Worm (Caenorhabditis elegans) whole organism, young adult: ENCODE results near the gene C55A6.7.

Experiments used
- B0035.1 ChIP-seq: sonication (generic microtip); optimal IDR thresholded peaks from 2 replicates; lab custom pipeline; 2016; ENCODE audit warnings: missing genetic modification characterization, mild to moderate bottlenecking, missing compliant biosample characterization, missing genotype, missing genetic modification reagents
- C06A6.2 ChIP-seq: fragments of 200-800 bp; sonication (Bioruptor generic); conservative IDR thresholded peaks from 2 replicates; pipeline ENCODE4 v1.3.6; 2022; ENCODE audit warnings: missing genetic modification characterization, missing compliant biosample characterization
- C17E4.6 ChIP-seq: fragments of 200-800 bp; sonication (Bioruptor generic); IDR thresholded peaks from 2 replicates; pipeline ENCODE4 v1.3.6; 2022; ENCODE audit warnings: missing genetic modification reagents, missing genetic modification characterization, missing compliant biosample characterization
- F33H1.4 ChIP-seq: fragments of 200-800 bp; sonication (Bioruptor generic); IDR thresholded peaks from 2 replicates; pipeline ENCODE4 v1.3.6; 2022; ENCODE audit warnings: missing genetic modification reagents, missing genetic modification characterization, missing compliant biosample characterization
- F52B5.7 ChIP-seq: sonication (generic microtip); optimal IDR thresholded peaks from 2 replicates; lab custom pipeline; 2016; ENCODE audit warnings: mild to moderate bottlenecking, missing genetic modification characterization, missing compliant biosample characterization
- F57A8.1 ChIP-seq: fragments of 200-800 bp; sonication (Bioruptor generic); optimal IDR thresholded peaks from 2 replicates; lab custom pipeline; 2018; ENCODE audit warnings: mild to moderate bottlenecking, missing genetic modification characterization, moderate library complexity, missing compliant biosample characterization
- T26A5.8 ChIP-seq: sonication (generic microtip); optimal IDR thresholded peaks from 2 replicates; lab custom pipeline; 2016; ENCODE audit warnings: missing genetic modification characterization, missing compliant biosample characterization
- Y56A3A.18 ChIP-seq: fragments of 200-800 bp; sonication (Bioruptor generic); IDR thresholded peaks from 2 replicates; pipeline ENCODE4 v1.3.6; 2022; ENCODE audit warnings: missing genetic modification reagents, missing genetic modification characterization, missing compliant biosample characterization
- Y67H2A.10 ChIP-seq: fragments of 200-800 bp; sonication (Bioruptor generic); conservative IDR thresholded peaks from 2 replicates; pipeline ENCODE4 v1.3.6; 2022; ENCODE audit warnings: missing genetic modification reagents, missing genetic modification characterization, missing compliant biosample characterization
- Y95B8A.8 ChIP-seq: fragments of 200-800 bp; sonication (Bioruptor generic); IDR thresholded peaks from 2 replicates; pipeline ENCODE4 v1.3.6; 2022; ENCODE audit warnings: missing genetic modification reagents, missing genetic modification characterization, missing compliant biosample characterization
- ZK185.1 ChIP-seq: sonication (generic microtip); optimal IDR thresholded peaks from 2 replicates; lab custom pipeline; 2016; ENCODE audit warnings: mild to moderate bottlenecking, missing genetic modification characterization, missing compliant biosample characterization; ENCODE audit not compliant: poor library complexity, severe bottlenecking
- attf-6 ChIP-seq: fragments of 200-800 bp; sonication (Bioruptor generic); IDR thresholded peaks from 2 replicates; pipeline ENCODE4 v1.3.6; 2022; ENCODE audit warnings: missing genetic modification reagents, missing genetic modification characterization, missing compliant biosample characterization
- ceh-91 ChIP-seq: fragments of 200-800 bp; sonication (Bioruptor generic); IDR thresholded peaks from 2 replicates; pipeline ENCODE4 v1.3.6; 2022; ENCODE audit warnings: missing genetic modification reagents, missing genetic modification characterization, missing compliant biosample characterization
- chd-7 ChIP-seq: sonication (generic microtip); optimal IDR thresholded peaks from 2 replicates; lab custom pipeline; 2016; ENCODE audit warnings: mild to moderate bottlenecking, missing genetic modification characterization, moderate library complexity, missing compliant biosample characterization
- dpl-1 ChIP-seq: fragments of 150-350 bp; optimal IDR thresholded peaks from 2 replicates; lab custom pipeline; 2014; ENCODE audit warnings: missing biosample characterization, missing genetic modification reagents, missing genetic modification characterization
- efl-1 ChIP-seq: fragments of 150-350 bp; optimal IDR thresholded peaks from 2 replicates; lab custom pipeline; 2014; ENCODE audit warnings: missing biosample characterization, missing genetic modification reagents, missing genetic modification characterization
- egl-18 ChIP-seq: fragments of 200-800 bp; sonication (Bioruptor generic); IDR thresholded peaks from 2 replicates; pipeline ENCODE4 v1.3.6; 2022; ENCODE audit warnings: missing genetic modification reagents, missing genetic modification characterization, missing compliant biosample characterization
- egrh-3 ChIP-seq: fragments of 200-800 bp; sonication (Bioruptor generic); IDR thresholded peaks from 2 replicates; pipeline ENCODE4 v1.3.6; 2022; ENCODE audit warnings: missing genetic modification reagents, missing genetic modification characterization, missing compliant biosample characterization
- ekl-4 ChIP-seq: fragments of 200-800 bp; sonication (Bioruptor generic); IDR thresholded peaks from 2 replicates; pipeline ENCODE4 v1.3.6; 2022; ENCODE audit warnings: missing genetic modification reagents, missing genetic modification characterization, missing compliant biosample characterization
- ets-4 ChIP-seq: fragments of 200-800 bp; sonication (Bioruptor generic); optimal IDR thresholded peaks from 2 replicates; lab custom pipeline; 2018; ENCODE audit warnings: mild to moderate bottlenecking, missing genetic modification characterization, missing compliant biosample characterization
- fkh-3 ChIP-seq: sonication (generic microtip); optimal IDR thresholded peaks from 2 replicates; lab custom pipeline; 2016; ENCODE audit warnings: mild to moderate bottlenecking, missing genetic modification characterization, missing compliant biosample characterization
- hlh-12 ChIP-seq: sonication (generic microtip); optimal IDR thresholded peaks from 2 replicates; lab custom pipeline; 2016; ENCODE audit warnings: missing genetic modification characterization, missing compliant biosample characterization
- hlh-26 ChIP-seq: fragments of 200-800 bp; sonication (Bioruptor generic); conservative IDR thresholded peaks from 2 replicates; pipeline ENCODE4 v1.3.6; 2022; ENCODE audit warnings: missing genetic modification reagents, missing genetic modification characterization, missing compliant biosample characterization
- hrde-1 ChIP-seq: sonication (generic microtip); optimal IDR thresholded peaks from 2 replicates; lab custom pipeline; 2016; ENCODE audit warnings: missing genetic modification characterization, mild to moderate bottlenecking, missing compliant biosample characterization, moderate library complexity, missing genotype, missing genetic modification reagents, borderline replicate concordance
- lin-26 ChIP-seq: fragments of 200-800 bp; sonication (Bioruptor generic); IDR thresholded peaks from 2 replicates; pipeline ENCODE4 v1.3.6; 2022; ENCODE audit warnings: missing genetic modification reagents, missing genetic modification characterization, missing compliant biosample characterization
- lir-1 ChIP-seq: fragments of 200-800 bp; sonication (Bioruptor generic); conservative IDR thresholded peaks from 2 replicates; pipeline ENCODE4 v1.3.6; 2022; ENCODE audit warnings: missing genetic modification reagents, missing genetic modification characterization, missing compliant biosample characterization
- lsl-1 ChIP-seq: fragments of 200-800 bp; sonication (Bioruptor generic); optimal IDR thresholded peaks from 2 replicates; lab custom pipeline; 2018; ENCODE audit warnings: mild to moderate bottlenecking, missing genetic modification characterization, moderate library complexity, missing compliant biosample characterization
- madf-10 ChIP-seq: sonication (generic microtip); optimal IDR thresholded peaks from 2 replicates; lab custom pipeline; 2016; ENCODE audit warnings: mild to moderate bottlenecking, missing genetic modification characterization, missing compliant biosample characterization
- madf-6 ChIP-seq: fragments of 200-800 bp; sonication (Bioruptor generic); IDR thresholded peaks from 2 replicates; pipeline ENCODE4 v1.3.6; 2022; ENCODE audit warnings: missing genetic modification reagents, missing genetic modification characterization, missing compliant biosample characterization
- nhr-27 ChIP-seq: fragments of 200-800 bp; sonication (Bioruptor generic); optimal IDR thresholded peaks from 2 replicates; lab custom pipeline; 2018; ENCODE audit warnings: mild to moderate bottlenecking, missing genetic modification characterization, moderate library complexity, missing compliant biosample characterization
- pbrm-1 ChIP-seq: fragments of 200-800 bp; sonication (Bioruptor generic); IDR thresholded peaks from 2 replicates; pipeline ENCODE4 v1.3.6; 2022; ENCODE audit warnings: missing genetic modification reagents, missing genetic modification characterization, missing compliant biosample characterization
- pha-4 ChIP-seq: fragments of 150-350 bp; sonication (generic microtip); optimal IDR thresholded peaks from 2 replicates; lab custom pipeline; 2014; ENCODE audit warnings: missing biosample characterization, missing genetic modification reagents, missing genetic modification characterization
- rcor-1 ChIP-seq: fragments of 200-800 bp; sonication (Bioruptor generic); IDR thresholded peaks from 2 replicates; pipeline ENCODE4 v1.3.6; 2022; ENCODE audit warnings: missing genetic modification reagents, missing genetic modification characterization, missing compliant biosample characterization
- sdz-38 ChIP-seq: sonication (generic microtip); optimal IDR thresholded peaks from 2 replicates; lab custom pipeline; 2016; ENCODE audit warnings: missing genotype, missing genetic modification characterization, missing compliant biosample characterization
- snpc-4 ChIP-seq, 5 experiments: fragments of 150-350 bp in 1 of 5; sonication (generic microtip) in 4 of 5; optimal IDR thresholded peaks; 2 replicates each; lab custom pipeline; 2014 to 2018; ENCODE audit warnings: missing genetic modification characterization in 5 of 5, missing biosample characterization in 3 of 5, antibody characterized with exemption in 2 of 5, mild to moderate bottlenecking in 2 of 5, missing compliant biosample characterization in 2 of 5, missing genotype in 2 of 5, moderate library complexity in 2 of 5, missing genetic modification reagents in 1 of 5
- somi-1 ChIP-seq: fragments of 200-800 bp; sonication (Bioruptor generic); optimal IDR thresholded peaks from 2 replicates; lab custom pipeline; 2018; ENCODE audit warnings: mild to moderate bottlenecking, missing genetic modification characterization, missing compliant biosample characterization
- xnd-1 ChIP-seq: sonication (generic microtip); optimal IDR thresholded peaks from 2 replicates; lab custom pipeline; 2016; ENCODE audit warnings: missing genotype, missing genetic modification reagents, missing genetic modification characterization, missing compliant biosample characterization
- zfh-2 ChIP-seq: fragments of 200-800 bp; sonication (Bioruptor generic); conservative IDR thresholded peaks from 2 replicates; pipeline ENCODE4 v1.3.6; 2022; ENCODE audit warnings: missing genetic modification reagents, missing genetic modification characterization, missing compliant biosample characterization
- zim-3 ChIP-seq: sonication (generic microtip); optimal IDR thresholded peaks from 2 replicates; lab custom pipeline; 2017; ENCODE audit warnings: mild to moderate bottlenecking, missing genetic modification characterization, moderate library complexity, missing compliant biosample characterization
- ztf-18 ChIP-seq: sonication (generic microtip); optimal IDR thresholded peaks from 2 replicates; lab custom pipeline; 2016; ENCODE audit warnings: missing genotype, mild to moderate bottlenecking, missing genetic modification characterization, missing compliant biosample characterization
- ztf-22 ChIP-seq: fragments of 200-800 bp; sonication (Bioruptor generic); optimal IDR thresholded peaks from 2 replicates; lab custom pipeline; 2018; ENCODE audit warnings: mild to moderate bottlenecking, missing genetic modification characterization, moderate library complexity, missing compliant biosample characterization
- ztf-25 ChIP-seq: fragments of 200-800 bp; sonication (Bioruptor generic); IDR thresholded peaks from 2 replicates; pipeline ENCODE4 v1.3.6; 2022; ENCODE audit warnings: missing genetic modification reagents, missing genetic modification characterization, missing compliant biosample characterization
- ztf-26 ChIP-seq: sonication (generic microtip); optimal IDR thresholded peaks from 2 replicates; lab custom pipeline; 2017; ENCODE audit warnings: missing genetic modification characterization, missing compliant biosample characterization
- ztf-6 ChIP-seq: fragments of 200-800 bp; sonication (Bioruptor generic); IDR thresholded peaks from 2 replicates; pipeline ENCODE4 v1.3.6; 2022; ENCODE audit warnings: missing genetic modification reagents, missing genetic modification characterization, missing compliant biosample characterization

The C55A6.7 gene

DNA sequence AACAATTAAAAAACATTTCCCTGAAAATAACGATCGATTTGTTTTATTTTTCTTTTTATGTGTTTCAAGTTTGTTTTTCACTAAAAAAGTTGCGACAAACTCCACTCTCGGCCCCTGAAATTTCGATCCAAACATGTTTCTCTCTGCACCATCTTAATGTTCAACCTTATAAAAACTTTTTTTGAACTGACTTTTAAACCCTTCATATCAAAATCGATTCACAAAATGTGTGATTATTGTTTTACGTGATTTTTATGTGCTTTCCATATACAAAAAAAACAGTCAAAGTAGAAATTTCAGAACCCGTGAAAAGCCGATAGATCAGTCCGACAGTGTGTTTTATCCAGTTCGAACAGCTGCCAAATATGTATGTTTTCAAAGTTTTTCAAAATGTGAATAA is 7.2 kb upstream of the C55A6.7 start, which contains the start of gene ccch-1:
ccch-1 (plus strand) TSS at position 301 of the 400 bp plus-strand sequence.
- TF ChIP-seq ZK185.1, result no peak
- no peak for TF ChIP-seq pha-4 (tag; lab: Kevin White, UChicago)
- TF ChIP-seq lin-26 (GFP tag; lab: Robert Waterston, UW), result no peak
- TF ChIP-seq attf-6 (GFP tag; lab: Robert Waterston, UW), result no peak
- TF ChIP-seq ztf-25 (GFP tag; lab: Robert Waterston, UW), result no peak
- no peak for TF ChIP-seq somi-1 (GFP tag; lab: Kevin White, UChicago)
- TF ChIP-seq F57A8.1 (GFP tag; lab: Kevin White, UChicago), result no peak
- no peak for TF ChIP-seq hlh-26
- TF ChIP-seq zim-3 (tag; lab: Kevin White, UChicago), result no peak
- TF ChIP-seq C17E4.6, result no peak
- no peak for TF ChIP-seq ztf-22 (GFP tag; lab: Kevin White, UChicago)
- no peak for TF ChIP-seq egl-18 (GFP tag; lab: Robert Waterston, UW)
- TF ChIP-seq lir-1 (GFP tag; lab: Robert Waterston, UW), result no peak
- no peak for TF ChIP-seq fkh-3 (tag; lab: Kevin White, UChicago)
- no peak for TF ChIP-seq B0035.1 (tag; lab: Kevin White, UChicago)
- TF ChIP-seq Y56A3A.18, result no peak
- no peak for TF ChIP-seq madf-6 (GFP tag; lab: Robert Waterston, UW)
- no peak for TF ChIP-seq ceh-91 (GFP tag; lab: Robert Waterston, UW)
- TF ChIP-seq, all 124 proteins: peak for 0

DNA sequence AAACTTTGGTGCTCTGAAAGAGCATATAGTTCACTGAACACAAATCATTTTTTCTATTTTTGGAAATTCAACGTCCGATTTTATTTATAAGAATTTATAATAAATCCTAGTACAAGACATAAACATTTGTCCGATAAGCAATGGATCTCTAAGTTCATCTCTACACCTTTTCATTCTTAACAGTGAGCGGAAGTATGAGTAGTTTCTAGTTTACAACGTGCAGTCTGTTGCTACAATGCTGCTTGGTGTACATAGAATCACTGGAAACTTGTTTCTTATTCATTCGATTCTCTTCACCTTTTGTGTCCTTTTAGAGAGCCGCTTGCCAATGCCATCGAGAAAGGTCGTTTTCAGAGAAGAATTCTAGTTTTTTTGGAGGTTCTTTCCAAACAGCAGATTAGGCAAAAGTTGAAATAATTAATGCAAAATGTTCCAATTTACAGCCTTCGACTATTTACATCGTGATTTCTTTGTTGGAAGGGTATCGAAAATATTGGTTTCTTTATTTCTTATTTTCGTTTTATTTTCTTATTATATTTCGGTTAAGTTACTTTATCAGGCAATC is 6.7 kb upstream of the C55A6.7 start:
- no peak for TF ChIP-seq egrh-3

DNA sequence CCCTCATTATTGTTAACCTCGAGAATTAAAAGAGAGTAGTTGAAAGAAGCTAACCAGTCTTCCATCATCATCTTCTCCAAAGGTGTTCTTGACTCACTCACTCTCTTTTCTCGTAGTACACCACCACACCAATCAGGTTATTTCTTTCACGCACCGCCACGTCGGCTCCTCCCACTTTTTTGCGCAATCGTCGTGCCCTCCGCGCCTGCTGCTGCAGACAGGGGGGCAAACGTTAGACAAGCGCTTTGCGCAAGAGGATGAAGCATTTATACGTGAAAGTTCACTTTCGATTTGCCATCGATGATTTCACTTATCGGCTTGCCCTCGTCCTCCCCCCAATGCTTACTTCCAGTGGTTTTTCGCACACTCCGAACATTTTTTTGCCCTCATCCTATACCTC is 5.0 kb upstream of the C55A6.7 start:
- TF ChIP-seq snpc-4 (GFP tag; optimal IDR thresholded peaks at IDR 0.05; lab: Kevin White, UChicago) (no peak), snpc-4 (tag; optimal IDR thresholded peaks at IDR 0.05; lab: Kevin White, UChicago) (no peak), dpl-1 (GFP tag; lab: Kevin White, UChicago) (no peak), hlh-12 (no peak), ztf-18 (tag; lab: Kevin White, UChicago) (no peak), ztf-26 (tag; lab: Kevin White, UChicago) (no peak), T26A5.8 (tag; lab: Kevin White, UChicago) (no peak), rcor-1 (GFP tag; lab: Robert Waterston, UW) (no peak), zfh-2 (peak; percentile 69)

DNA sequence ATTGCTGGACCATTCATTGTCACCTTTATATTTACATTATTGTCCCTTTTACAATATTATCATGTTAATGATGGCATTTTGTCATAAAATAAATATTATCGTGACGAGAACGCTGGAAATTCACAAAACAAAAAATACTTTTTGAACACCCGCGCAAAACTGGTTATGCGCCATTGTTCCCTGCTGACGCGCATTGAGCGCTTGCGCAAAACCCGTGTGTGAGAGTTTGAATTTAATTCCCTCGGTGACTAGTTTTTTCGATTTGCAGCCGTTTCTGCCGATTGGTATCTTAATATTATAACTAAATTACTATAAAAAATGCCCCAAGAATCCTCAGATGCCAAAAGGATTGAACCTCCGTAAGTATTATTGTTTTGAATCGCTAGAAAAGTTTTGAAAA is 1.1 kb upstream of the C55A6.7 start, which contains the start of gene pafo-1:
pafo-1 (plus strand) TSS at position 256 of the 400 bp plus-strand sequence.
- TF ChIP-seq nhr-27, result no peak
- peak; percentile 90 for TF ChIP-seq efl-1 (GFP tag; lab: Kevin White, UChicago)
- peak; percentile 99 for TF ChIP-seq ztf-18 (tag; lab: Kevin White, UChicago)
- TF ChIP-seq ets-4 (GFP tag; lab: Kevin White, UChicago), result no peak
- TF ChIP-seq lin-26 (GFP tag; lab: Robert Waterston, UW), result no peak
- TF ChIP-seq F57A8.1 (GFP tag; lab: Kevin White, UChicago), result no peak
- peak; percentile 91 for TF ChIP-seq pbrm-1
- TF ChIP-seq chd-7 (tag; lab: Kevin White, UChicago), result peak; percentile 7
- peak; percentile 78 for TF ChIP-seq ekl-4 (GFP tag; lab: Robert Waterston, UW)
- TF ChIP-seq F33H1.4, result peak; percentile 74
- TF ChIP-seq egrh-3, result no peak
- no peak for TF ChIP-seq F52B5.7 (tag; lab: Kevin White, UChicago)
- peak; percentile 82 for TF ChIP-seq Y95B8A.8 (GFP tag; lab: Robert Waterston, UW)
- TF ChIP-seq C06A6.2 (GFP tag; lab: Robert Waterston, UW), result peak; percentile 78
- peak; percentile 23 for TF ChIP-seq somi-1 (GFP tag; lab: Kevin White, UChicago)
- 0 out of 2 replicates have a peak, but pooled peaks have one; percentile 12 for TF ChIP-seq Y67H2A.10
- no peak for TF ChIP-seq sdz-38 (tag; lab: Kevin White, UChicago)
- peak; percentile 57 for TF ChIP-seq hrde-1 (tag; lab: Kevin White, UChicago)
- TF ChIP-seq madf-10 (tag; lab: Kevin White, UChicago), result no peak
- TF ChIP-seq ztf-6, result no peak
- TF ChIP-seq xnd-1 (tag; lab: Kevin White, UChicago), result peak; percentile 65
- peak; percentile 72 for TF ChIP-seq lsl-1
